Fruit fly (Drosophila melanogaster): ENCODE measurements around the gene CG7142.

DNA sequence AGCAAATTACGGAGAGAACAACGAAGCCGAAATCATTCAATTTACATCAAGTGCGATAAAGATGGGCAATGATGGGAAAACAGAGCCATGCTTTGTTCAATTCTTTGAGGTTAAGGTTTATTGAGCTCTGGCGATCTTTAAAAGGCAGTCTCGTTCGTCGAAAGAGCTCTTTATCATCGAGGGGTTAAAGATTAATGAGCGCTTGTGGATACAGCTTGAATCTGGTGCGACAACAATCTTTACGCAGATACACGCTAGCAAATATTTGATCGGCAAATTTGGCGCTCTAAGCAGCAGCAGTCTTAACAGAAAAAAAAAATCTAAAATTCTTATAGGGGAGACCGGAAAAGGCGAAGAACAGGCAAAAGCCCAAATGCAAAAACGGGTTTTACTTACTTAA lies 16.8 kb upstream of the CG7142 start:
- no peak for TF ChIP-seq psq (optimal IDR thresholded peaks at IDR 0.05)
- no peak for TF ChIP-seq ttk (optimal IDR thresholded peaks at IDR 0.05)
- no peak for TF ChIP-seq Sin3A (optimal IDR thresholded peaks at IDR 0.05)
- TF ChIP-seq insv (optimal IDR thresholded peaks at IDR 0.05) = no peak
- TF ChIP-seq Myc (optimal IDR thresholded peaks at IDR 0.05) = no peak
- no peak for TF ChIP-seq h (optimal IDR thresholded peaks at IDR 0.05)
